Fruit fly (Drosophila melanogaster) whole organism, prepupa: ENCODE data around the gene Cen.
A peak's percentile ranks its signal among the peaks of the same experiment; 100 is the strongest.

Experiments
- CG6276 ChIP-seq: fragments of 200-800 bp; sonication (Bioruptor generic); optimal IDR thresholded peaks from 2 replicates; lab custom pipeline; 2017; ENCODE audit warnings: missing biosample characterization, mild to moderate bottlenecking, missing genetic modification characterization
- Lpt ChIP-seq: fragments of 200-800 bp; sonication (Bioruptor generic); optimal IDR thresholded peaks from 3 replicates; lab custom pipeline; 2016; ENCODE audit warnings: missing biosample characterization, missing genetic modification characterization

- TF ChIP-seq CG6276 (GFP tag; lab: Kevin White, UChicago) (peak; percentile 39), Lpt (GFP tag; lab: Kevin White, UChicago) (peak; percentile 58)
Measured at dm6 chr2L:20700534-20701239, 19.0 kb upstream of the Cen start.
